Fruit fly (Drosophila melanogaster): ENCODE data around the gene CG18404.

The CG18404 gene

dm6 chr3R:30243262-30243815 is 9.6 kb upstream of the CG18404 start, which contains the start of gene CG9737 (continued):
- TF ChIP-seq CG13296 (GFP tag; optimal IDR thresholded peaks at IDR 0.05) (peak; percentile 6), CG33213 (GFP tag; optimal IDR thresholded peaks at IDR 0.05) (no peak), CG30020 (tag; optimal IDR thresholded peaks at IDR 0.05) (no peak), tna (GFP tag; IDR thresholded peaks at IDR 0.05; ENCODE audit: partially characterized antibody) (peak; percentile 18; the same call in 1 of the 2 replicates), CTCF (GFP tag; optimal IDR thresholded peaks at IDR 0.05) (peak; percentile 48), Mad (GFP tag; optimal IDR thresholded peaks at IDR 0.05) (no peak), CG6254 (GFP tag; optimal IDR thresholded peaks at IDR 0.05) (peak; percentile 65), fd96Cb (tag; optimal IDR thresholded peaks at IDR 0.05) (no peak), CG2202 (tag; optimal IDR thresholded peaks at IDR 0.05) (no peak), Med (GFP tag) (peak; percentile 25), CG7745 (tag; optimal IDR thresholded peaks at IDR 0.05) (no peak), kni (GFP tag; optimal IDR thresholded peaks at IDR 0.05) (peak; percentile 8), grn (GFP tag; optimal IDR thresholded peaks at IDR 0.05) (peak; percentile 13), CG12769 (tag; optimal IDR thresholded peaks at IDR 0.05) (peak; percentile 74), Awh (GFP tag; IDR thresholded peaks at IDR 0.05) (no peak), CG34376 (GFP tag; optimal IDR thresholded peaks at IDR 0.05) (peak; percentile 5), bsh (GFP tag; optimal IDR thresholded peaks at IDR 0.05) (peak; percentile 24 to 73), Drgx (GFP tag; IDR thresholded peaks at IDR 0.05) (peak; percentile 74), CG32772 (GFP tag; IDR thresholded peaks at IDR 0.05) (no peak), CG18619 (GFP tag; optimal IDR thresholded peaks at IDR 0.05) (no peak), run (tag; optimal IDR thresholded peaks at IDR 0.05) (peak; percentile 20), abd-A (tag; optimal IDR thresholded peaks at IDR 0.05) (peak; percentile 38), CG4820 (GFP tag; optimal IDR thresholded peaks at IDR 0.05) (no peak), Adf1 (GFP tag; IDR thresholded peaks at IDR 0.05) (no peak), CG33557 (GFP tag; optimal IDR thresholded peaks at IDR 0.05) (peak; percentile 46), Pdp1 (GFP tag; optimal IDR thresholded peaks at IDR 0.05) (peak in 1 of 2 experiments; percentile 97), amos (GFP tag; IDR thresholded peaks at IDR 0.05; ENCODE audit: partially characterized antibody) (peak; percentile 32; the same call in 1 of the 2 replicates), HLHmδ (GFP tag; optimal IDR thresholded peaks at IDR 0.05) (peak; percentile 79)

- TF ChIP-seq Ssrp (tag; optimal IDR thresholded peaks at IDR 0.05) (no peak), CG2678 (tag; optimal IDR thresholded peaks at IDR 0.05) (no peak), CG7556 (GFP tag; optimal IDR thresholded peaks at IDR 0.05) (no peak), Nf-YB (GFP tag; optimal IDR thresholded peaks at IDR 0.05) (no peak), dpn (GFP tag; optimal IDR thresholded peaks at IDR 0.05) (no peak), Ets65A (GFP tag) (peak; percentile 91)
Measured at dm6 chr3R:30245739-30246589, 7.0 kb upstream of the CG18404 start.

dm6 chr3R:30246603-30247002 is 6.4 kb upstream of the CG18404 start, which contains the start of gene CG9733:
Gene CG9733 (minus strand): TSS chr3R:30246703.
- TF ChIP-seq jumu (GFP tag; optimal IDR thresholded peaks at IDR 0.05) (no peak), Deaf1 (tag; optimal IDR thresholded peaks at IDR 0.05) (peak; percentile 51), zen2 (GFP tag; IDR thresholded peaks at IDR 0.05; ENCODE audit: partially characterized antibody) (no peak), sisA (GFP tag; IDR thresholded peaks at IDR 0.05) (no peak), ase (GFP tag; IDR thresholded peaks at IDR 0.05) (no peak), Ets65A (GFP tag) (peak; percentile 27)

Data from whole organism, embryonic.